Worm (Caenorhabditis elegans) whole organism, late embryonic: Measurements from ENCODE around the gene col-71.

ENCODE experiments used
- C38D4.7 ChIP-seq: fragments of 200-800 bp; sonication (Bioruptor generic); optimal IDR thresholded peaks from 2 replicates; lab custom pipeline; 2018; ENCODE audit warnings: mild to moderate bottlenecking, missing genetic modification characterization, moderate library complexity, missing compliant biosample characterization
- K02D7.2 ChIP-seq: sonication (generic microtip); optimal IDR thresholded peaks from 2 replicates; lab custom pipeline; 2017; ENCODE audit warnings: mild to moderate bottlenecking, missing genetic modification characterization, missing compliant biosample characterization
- K09A11.1 ChIP-seq: sonication (generic microtip); optimal IDR thresholded peaks from 2 replicates; lab custom pipeline; 2017; ENCODE audit warnings: antibody characterized with exemption, mild to moderate bottlenecking, missing genetic modification characterization, missing compliant biosample characterization; ENCODE audit not compliant: insufficient read depth
- T23F11.4 ChIP-seq: fragments of 200-800 bp; sonication (Bioruptor generic); optimal IDR thresholded peaks from 2 replicates; lab custom pipeline; 2018; ENCODE audit warnings: mild to moderate bottlenecking, missing genetic modification characterization, missing compliant biosample characterization
- ahr-1 ChIP-seq: sonication (generic microtip); optimal IDR thresholded peaks from 2 replicates; lab custom pipeline; 2016; ENCODE audit warnings: missing genetic modification characterization, missing compliant biosample characterization
- ceh-14 ChIP-seq: sonication (generic microtip); optimal IDR thresholded peaks from 2 replicates; lab custom pipeline; 2016; ENCODE audit warnings: missing genotype, missing genetic modification characterization, missing compliant biosample characterization
- ceh-19 ChIP-seq: fragments of 200-800 bp; sonication (Bioruptor generic); optimal IDR thresholded peaks from 2 replicates; lab custom pipeline; 2018; ENCODE audit warnings: mild to moderate bottlenecking, missing genetic modification characterization, missing compliant biosample characterization
- ceh-22 ChIP-seq: sonication (generic microtip); optimal IDR thresholded peaks from 2 replicates; lab custom pipeline; 2017; ENCODE audit warnings: missing biosample characterization, missing genetic modification characterization
- ceh-24 ChIP-seq: sonication (generic microtip); optimal IDR thresholded peaks from 2 replicates; lab custom pipeline; 2016; ENCODE audit warnings: mild to moderate bottlenecking, missing genetic modification characterization, missing compliant biosample characterization
- ceh-30 ChIP-seq: fragments of 150-350 bp; optimal IDR thresholded peaks from 2 replicates; lab custom pipeline; 2014; ENCODE audit warnings: missing biosample characterization, missing genetic modification characterization
- ceh-45 ChIP-seq: fragments of 200-800 bp; sonication (Bioruptor generic); IDR thresholded peaks from 2 replicates; pipeline ENCODE4 v1.3.6; 2022; ENCODE audit warnings: missing genetic modification reagents, missing genetic modification characterization, missing compliant biosample characterization
- ceh-48 ChIP-seq: sonication (generic microtip); optimal IDR thresholded peaks from 2 replicates; lab custom pipeline; 2016; ENCODE audit warnings: missing genetic modification characterization, inconsistent platforms, missing compliant biosample characterization
- ceh-6 ChIP-seq: fragments of 200-800 bp; sonication (Bioruptor generic); optimal IDR thresholded peaks from 2 replicates; lab custom pipeline; 2018; ENCODE audit warnings: mild to moderate bottlenecking, missing genetic modification characterization, missing compliant biosample characterization
- ceh-9 ChIP-seq: sonication (generic microtip); optimal IDR thresholded peaks from 2 replicates; lab custom pipeline; 2016; ENCODE audit warnings: mild to moderate bottlenecking, missing genetic modification characterization, inconsistent platforms, missing compliant biosample characterization
- ets-4 ChIP-seq: sonication (generic microtip); optimal IDR thresholded peaks from 2 replicates; lab custom pipeline; 2016; ENCODE audit warnings: missing genetic modification characterization, missing compliant biosample characterization
- fkh-10 ChIP-seq: fragments of 150-350 bp; optimal IDR thresholded peaks from 2 replicates; lab custom pipeline; 2014; ENCODE audit warnings: missing biosample characterization, missing genetic modification reagents, missing genetic modification characterization
- fkh-6 ChIP-seq: sonication (generic microtip); optimal IDR thresholded peaks from 2 replicates; lab custom pipeline; 2016; ENCODE audit warnings: missing genetic modification characterization, missing compliant biosample characterization
- hlh-13 ChIP-seq: fragments of 200-800 bp; sonication (Bioruptor generic); optimal IDR thresholded peaks from 2 replicates; lab custom pipeline; 2018; ENCODE audit warnings: mild to moderate bottlenecking, missing genetic modification characterization, missing compliant biosample characterization
- hlh-15 ChIP-seq: sonication (generic microtip); optimal IDR thresholded peaks from 2 replicates; lab custom pipeline; 2016; ENCODE audit warnings: missing genetic modification characterization, missing compliant biosample characterization
- hlh-30 ChIP-seq: sonication (generic microtip); optimal IDR thresholded peaks from 2 replicates; lab custom pipeline; 2017; ENCODE audit warnings: antibody characterized with exemption, missing genetic modification characterization, missing compliant biosample characterization; ENCODE audit not compliant: insufficient read depth
- lim-6 ChIP-seq: sonication (generic microtip); optimal IDR thresholded peaks from 2 replicates; lab custom pipeline; 2016; ENCODE audit warnings: missing genetic modification characterization, missing compliant biosample characterization
- madf-2 ChIP-seq: sonication (generic microtip); optimal IDR thresholded peaks from 2 replicates; lab custom pipeline; 2017; ENCODE audit warnings: missing genetic modification characterization, missing compliant biosample characterization
- mec-3 ChIP-seq: sonication (generic microtip); optimal IDR thresholded peaks from 2 replicates; lab custom pipeline; 2016; ENCODE audit warnings: borderline replicate concordance, missing genetic modification characterization, missing compliant biosample characterization
- nfya-1 ChIP-seq: sonication (generic microtip); optimal IDR thresholded peaks from 2 replicates; lab custom pipeline; 2017; ENCODE audit warnings: missing genetic modification characterization, mild to moderate bottlenecking, missing compliant biosample characterization, antibody characterized with exemption, moderate library complexity
- nhr-232 ChIP-seq: sonication (generic microtip); optimal IDR thresholded peaks from 2 replicates; lab custom pipeline; 2016; ENCODE audit warnings: missing genetic modification characterization, missing compliant biosample characterization
- odd-2 ChIP-seq: sonication (generic microtip); optimal IDR thresholded peaks from 2 replicates; lab custom pipeline; 2017; ENCODE audit warnings: antibody characterized with exemption, mild to moderate bottlenecking, missing genetic modification characterization, missing compliant biosample characterization
- pag-3 ChIP-seq: sonication (generic microtip); optimal IDR thresholded peaks from 2 replicates; lab custom pipeline; 2016; ENCODE audit warnings: missing compliant biosample characterization, missing genetic modification characterization, borderline replicate concordance
- pat-9 ChIP-seq: fragments of 200-800 bp; sonication (Bioruptor generic); optimal IDR thresholded peaks from 2 replicates; lab custom pipeline; 2018; ENCODE audit warnings: mild to moderate bottlenecking, missing genetic modification characterization, moderate library complexity, missing compliant biosample characterization
- pax-1 ChIP-seq: fragments of 150-350 bp; optimal IDR thresholded peaks from 2 replicates; lab custom pipeline; 2014; ENCODE audit warnings: missing biosample characterization, missing genetic modification characterization
- pha-2 ChIP-seq: sonication (generic microtip); optimal IDR thresholded peaks from 2 replicates; lab custom pipeline; 2017; ENCODE audit warnings: mild to moderate bottlenecking, missing genetic modification characterization, missing compliant biosample characterization
- pha-4 ChIP-seq: fragments of 150-350 bp; optimal IDR thresholded peaks from 2 replicates; lab custom pipeline; 2018; ENCODE audit warnings: missing biosample characterization, missing genetic modification reagents, missing genetic modification characterization
- pqm-1 ChIP-seq: sonication (generic microtip); optimal IDR thresholded peaks from 2 replicates; lab custom pipeline; 2016; ENCODE audit warnings: missing genetic modification characterization, missing compliant biosample characterization
- sdc-2 ChIP-seq: sonication (generic microtip); optimal IDR thresholded peaks from 2 replicates; lab custom pipeline; 2016; ENCODE audit warnings: missing genotype, missing genetic modification characterization, missing compliant biosample characterization
- sox-2 ChIP-seq: fragments of 200-800 bp; sonication (Bioruptor generic); IDR thresholded peaks from 2 replicates; pipeline ENCODE4 v1.3.6; 2022; ENCODE audit warnings: missing genetic modification reagents, missing genetic modification characterization, missing compliant biosample characterization
- sox-4 ChIP-seq: sonication (generic microtip); optimal IDR thresholded peaks from 2 replicates; lab custom pipeline; 2017; ENCODE audit warnings: mild to moderate bottlenecking, missing genetic modification characterization, inconsistent platforms, missing compliant biosample characterization
- tbx-2 ChIP-seq: sonication (generic microtip); optimal IDR thresholded peaks from 2 replicates; lab custom pipeline; 2016; ENCODE audit warnings: missing genetic modification characterization, missing compliant biosample characterization
- ttx-3 ChIP-seq: sonication (generic microtip); optimal IDR thresholded peaks from 2 replicates; lab custom pipeline; 2016; ENCODE audit warnings: missing genetic modification reagents, missing genetic modification characterization, missing compliant biosample characterization
- unc-42 ChIP-seq: sonication (generic microtip); optimal IDR thresholded peaks from 2 replicates; lab custom pipeline; 2016; ENCODE audit warnings: missing genotype, missing genetic modification characterization, missing compliant biosample characterization
- unc-55 ChIP-seq: sonication (generic microtip); optimal IDR thresholded peaks from 2 replicates; lab custom pipeline; 2017; ENCODE audit warnings: missing biosample characterization, missing genetic modification reagents, missing genetic modification characterization
- unc-86 ChIP-seq: sonication (generic microtip); optimal IDR thresholded peaks from 2 replicates; lab custom pipeline; 2016; ENCODE audit warnings: missing genetic modification characterization, missing compliant biosample characterization

The col-71 gene

DNA sequence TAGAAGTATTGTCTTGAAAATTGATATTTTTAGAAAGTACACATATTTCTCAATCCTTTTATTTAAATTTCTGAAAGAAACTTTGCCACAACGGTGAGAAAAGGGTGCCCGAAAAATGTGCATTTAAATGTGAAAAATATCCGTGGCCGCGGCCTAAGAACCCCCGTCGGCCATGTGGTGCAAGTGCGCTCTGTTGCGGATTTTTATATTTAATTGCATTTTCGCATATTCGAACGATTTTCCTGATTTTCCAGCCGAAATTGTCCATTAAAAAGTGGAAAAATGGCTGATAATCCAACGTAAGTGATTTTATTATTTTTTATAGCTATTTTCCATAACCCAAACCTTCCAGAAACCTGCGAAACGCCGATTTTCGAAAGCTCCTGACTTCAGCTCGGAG lies 20.1 kb downstream of the col-71 start, which contains the start of gene smu-2 (continued):
- TF ChIP-seq ceh-19 (GFP tag; lab: Kevin White, UChicago) (no peak), ceh-48 (tag; lab: Kevin White, UChicago) (peak; percentile 7), madf-2 (no peak), ceh-14 (tag; lab: Kevin White, UChicago) (peak; percentile 82), tbx-2 (tag; lab: Kevin White, UChicago) (peak; percentile 81), ceh-22 (tag; lab: Kevin White, UChicago) (no peak), lim-6 (peak; percentile 92), T23F11.4 (GFP tag; lab: Kevin White, UChicago) (no peak), ets-4 (peak; percentile 86), sox-4 (no peak), ahr-1 (peak; percentile 40), mec-3 (tag; lab: Kevin White, UChicago) (peak; percentile 73), ceh-45 (peak; percentile 50; the same call in 1 of the 2 replicates), pax-1 (no peak), unc-86 (tag; lab: Kevin White, UChicago) (peak; percentile 47), ceh-6 (GFP tag; lab: Kevin White, UChicago) (no peak), sox-2 (no peak), fkh-6 (tag; lab: Kevin White, UChicago) (peak; percentile 12), unc-42 (peak; percentile 98), nfya-1 (tag; lab: Kevin White, UChicago) (peak; percentile 33), unc-55 (GFP tag; lab: Kevin White, UChicago) (no peak), K02D7.2 (tag; lab: Kevin White, UChicago) (no peak), odd-2 (tag; lab: Kevin White, UChicago) (no peak), sdc-2 (no peak), C38D4.7 (no peak), ceh-24 (tag; lab: Kevin White, UChicago) (no peak), pqm-1 (tag; lab: Kevin White, UChicago) (peak; percentile 52), pha-4 (tag; lab: Kevin White, UChicago) (no peak), hlh-30 (tag; lab: Kevin White, UChicago) (no peak), pat-9 (tag; lab: Kevin White, UChicago) (no peak), pag-3 (no peak), fkh-10 (GFP tag; lab: Kevin White, UChicago) (no peak), ttx-3 (tag; lab: Kevin White, UChicago) (peak; percentile 41), K09A11.1 (tag; lab: Kevin White, UChicago) (no peak), nhr-232 (tag; lab: Kevin White, UChicago) (no peak), pha-2 (tag; lab: Kevin White, UChicago) (no peak)

ce11 chrII:3481584-3481983 lies 20.8 kb downstream of the col-71 start, which contains the start of gene Y49F6B.8:
Y49F6B.8 (minus strand) TSS chrII:3481684.
- TF ChIP-seq nfya-1 (tag; lab: Kevin White, UChicago) (no peak), T23F11.4 (GFP tag; lab: Kevin White, UChicago) (no peak), tbx-2 (tag; lab: Kevin White, UChicago) (no peak), sdc-2 (no peak), K09A11.1 (tag; lab: Kevin White, UChicago) (no peak), nhr-232 (tag; lab: Kevin White, UChicago) (no peak), odd-2 (tag; lab: Kevin White, UChicago) (no peak), ceh-30 (tag; lab: Kevin White, UChicago) (no peak), ceh-24 (tag; lab: Kevin White, UChicago) (no peak), hlh-15 (tag; lab: Kevin White, UChicago) (no peak), ceh-9 (tag; lab: Kevin White, UChicago) (no peak), hlh-13 (GFP tag; lab: Kevin White, UChicago) (no peak)
